Fruit fly (Drosophila melanogaster) Kc167 (cell line): ENCODE results near the gene Drsl2.

Source experiments
- Myc ChIP-seq: fragments of >200 bp; optimal IDR thresholded peaks from 2 replicates; lab custom pipeline; 2017; ENCODE audit warnings: missing external identifiers
- Sin3A ChIP-seq: fragments of >200 bp; optimal IDR thresholded peaks from 2 replicates; lab custom pipeline; 2018; ENCODE audit warnings: missing external identifiers
- h ChIP-seq: fragments of >200 bp; optimal IDR thresholded peaks from 3 replicates; lab custom pipeline; 2018; ENCODE audit warnings: missing external identifiers
- insv ChIP-seq: fragments of >200 bp; optimal IDR thresholded peaks from 3 replicates; lab custom pipeline; 2018; ENCODE audit warnings: missing external identifiers
- psq ChIP-seq: fragments of >200 bp; optimal IDR thresholded peaks from 2 replicates; lab custom pipeline; 2017; ENCODE audit warnings: missing external identifiers
- ttk ChIP-seq: sonication (Bioruptor generic); optimal IDR thresholded peaks from 2 replicates; lab custom pipeline; 2017; ENCODE audit warnings: missing external identifiers

Gene Drsl2

dm6 chr3L:3338882-3339590, 24.9 kb downstream of the Drsl2 start:
- TF ChIP-seq h (lab: Kevin White, UChicago) = no peak
- no peak for TF ChIP-seq Myc
- TF ChIP-seq insv (lab: Kevin White, UChicago) = no peak
- no peak for TF ChIP-seq ttk (lab: Kevin White, UChicago)
- TF ChIP-seq psq (lab: Kevin White, UChicago) = no peak
- TF ChIP-seq Sin3A = no peak

dm6 chr3L:3339695-3340226, 25.6 kb downstream of the Drsl2 start:
- TF ChIP-seq insv (lab: Kevin White, UChicago) (no peak), Sin3A (no peak), Myc (no peak), h (lab: Kevin White, UChicago) (no peak), psq (lab: Kevin White, UChicago) (no peak), ttk (lab: Kevin White, UChicago) (no peak)

- TF ChIP-seq h (lab: Kevin White, UChicago) = no peak
- TF ChIP-seq ttk (lab: Kevin White, UChicago) = no peak
- TF ChIP-seq Myc = no peak
- TF ChIP-seq Sin3A = no peak
- TF ChIP-seq insv (lab: Kevin White, UChicago) = no peak
- TF ChIP-seq psq (lab: Kevin White, UChicago) = no peak
These were observed 28.3 kb downstream of the Drsl2 start for dm6 chr3L:3342307-3342940.

dm6 chr3L:3343260-3343659, 29.1 kb downstream of the Drsl2 start:
- TF ChIP-seq insv (lab: Kevin White, UChicago) (no peak), h (lab: Kevin White, UChicago) (no peak), ttk (lab: Kevin White, UChicago) (no peak), Sin3A (no peak), psq (lab: Kevin White, UChicago) (no peak), Myc (no peak)

dm6 chr3L:3344528-3344927, 30.4 kb downstream of the Drsl2 start:
- TF ChIP-seq insv (lab: Kevin White, UChicago) = no peak
- no peak for TF ChIP-seq ttk (lab: Kevin White, UChicago)
- TF ChIP-seq psq (lab: Kevin White, UChicago) = no peak
- TF ChIP-seq h (lab: Kevin White, UChicago) = no peak
- TF ChIP-seq Myc = no peak
- no peak for TF ChIP-seq Sin3A

- no peak for TF ChIP-seq insv (lab: Kevin White, UChicago)
- no peak for TF ChIP-seq Sin3A
- no peak for TF ChIP-seq psq (lab: Kevin White, UChicago)
- TF ChIP-seq h (lab: Kevin White, UChicago) = no peak
- TF ChIP-seq ttk (lab: Kevin White, UChicago) = no peak
- TF ChIP-seq Myc = no peak
These were observed 32.1 kb downstream of the Drsl2 start for dm6 chr3L:3346294-3346693.

dm6 chr3L:3348956-3349824, 35.0 kb downstream of the Drsl2 start:
- TF ChIP-seq insv (lab: Kevin White, UChicago) (no peak), psq (lab: Kevin White, UChicago) (no peak), Sin3A (no peak), ttk (lab: Kevin White, UChicago) (no peak), h (lab: Kevin White, UChicago) (no peak), Myc (no peak)

dm6 chr3L:3349825-3350123, 35.6 kb downstream of the Drsl2 start:
- no peak for TF ChIP-seq h (lab: Kevin White, UChicago)
- no peak for TF ChIP-seq Sin3A
- no peak for TF ChIP-seq insv (lab: Kevin White, UChicago)
- TF ChIP-seq ttk (lab: Kevin White, UChicago) = no peak
- TF ChIP-seq Myc = no peak
- TF ChIP-seq psq (lab: Kevin White, UChicago) = no peak

dm6 chr3L:3350572-3351343, 36.6 kb downstream of the Drsl2 start:
- TF ChIP-seq Myc = no peak
- TF ChIP-seq insv (lab: Kevin White, UChicago) = no peak
- TF ChIP-seq psq (lab: Kevin White, UChicago) = no peak
- no peak for TF ChIP-seq h (lab: Kevin White, UChicago)
- no peak for TF ChIP-seq ttk (lab: Kevin White, UChicago)
- no peak for TF ChIP-seq Sin3A

dm6 chr3L:3351814-3352359, 37.7 kb downstream of the Drsl2 start:
- TF ChIP-seq Myc (no peak), ttk (lab: Kevin White, UChicago) (no peak), h (lab: Kevin White, UChicago) (no peak)

dm6 chr3L:3352516-3352915, 38.4 kb downstream of the Drsl2 start:
- TF ChIP-seq Sin3A (no peak), ttk (lab: Kevin White, UChicago) (no peak), insv (lab: Kevin White, UChicago) (no peak), Myc (no peak), h (lab: Kevin White, UChicago) (no peak), psq (lab: Kevin White, UChicago) (no peak)
